Worm (Caenorhabditis elegans): ENCODE data around the gene spr-1.

DNA sequence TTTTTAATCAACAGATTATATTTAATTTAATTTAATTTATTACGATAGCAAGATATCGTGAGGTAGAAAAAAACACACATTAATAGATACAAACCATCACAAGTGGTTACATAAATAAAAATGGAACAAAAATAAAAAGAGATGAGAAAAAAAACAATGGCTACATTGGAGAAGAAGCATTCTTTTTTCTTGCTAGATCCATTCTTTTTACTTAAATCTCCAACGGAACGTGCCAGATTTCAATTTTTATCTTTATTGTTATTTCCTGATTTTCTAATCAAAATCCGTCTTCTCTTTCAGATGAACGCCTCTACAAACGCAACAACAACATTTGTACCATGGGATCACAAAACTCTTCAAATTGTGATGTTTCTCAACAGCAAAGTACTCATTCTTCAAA is 14.5 kb upstream of the spr-1 start, which contains the start of gene D1014.2:
- TF ChIP-seq elt-3 (tag; optimal IDR thresholded peaks at IDR 0.05) (no peak), unc-55 (GFP tag; optimal IDR thresholded peaks at IDR 0.05) (no peak), snpc-4 (tag; optimal IDR thresholded peaks at IDR 0.05) (no peak), F13H6.1 (tag; optimal IDR thresholded peaks at IDR 0.05) (no peak), unc-62 (GFP tag; optimal IDR thresholded peaks at IDR 0.05) (no peak), nhr-12 (tag; optimal IDR thresholded peaks at IDR 0.05) (no peak)

Measured in whole organism, L2 larva.